Fruit fly (Drosophila melanogaster): Measurements from ENCODE around the gene CG5116.
A peak's percentile ranks its signal among the peaks of the same experiment; 100 is the strongest.

CG5116 gene

DNA sequence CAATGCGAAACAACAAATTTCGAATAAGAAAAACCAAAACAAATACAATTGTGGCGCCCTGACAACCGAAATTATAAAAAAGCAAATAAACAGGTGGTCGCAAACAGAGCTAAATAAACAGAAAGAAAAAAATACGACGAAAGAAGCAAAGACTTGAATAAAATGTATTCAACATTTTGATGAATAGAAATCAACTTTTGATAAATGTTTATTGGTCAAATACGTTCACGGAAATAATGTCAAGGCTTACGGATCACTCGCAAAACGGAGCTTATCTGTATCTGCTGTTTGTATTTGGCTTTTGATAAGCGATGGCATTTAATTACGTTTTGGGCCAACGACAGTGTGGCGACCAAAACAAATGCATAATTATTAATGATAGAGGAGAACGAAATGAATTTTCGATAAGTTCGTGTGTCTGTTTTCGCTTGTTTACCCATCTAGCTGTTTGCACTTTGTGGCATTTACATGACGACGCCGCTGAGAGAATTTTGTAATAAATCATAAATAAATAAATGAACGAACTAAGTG lies 29.7 kb upstream of the CG5116 start (continued):
- TF ChIP-seq D19A (tag; optimal IDR thresholded peaks at IDR 0.05), result peak; percentile 47
- TF ChIP-seq ci (GFP tag; IDR thresholded peaks at IDR 0.05), result peak; percentile 54
- TF ChIP-seq Spps (tag; optimal IDR thresholded peaks at IDR 0.05), result no peak
- TF ChIP-seq Optix (GFP tag; IDR thresholded peaks at IDR 0.05), result no peak
- no peak for TF ChIP-seq Drgx (GFP tag; IDR thresholded peaks at IDR 0.05)
- TF ChIP-seq ewg (GFP tag; optimal IDR thresholded peaks at IDR 0.05), result no peak
- peak; percentile 10 for TF ChIP-seq Hsf (GFP tag; optimal IDR thresholded peaks at IDR 0.05)
- TF ChIP-seq CG12744 (GFP tag; optimal IDR thresholded peaks at IDR 0.05), result peak; percentile 51
- no peak for TF ChIP-seq CG17802 (tag; optimal IDR thresholded peaks at IDR 0.05)
- no peak for TF ChIP-seq CG6791 (GFP tag; IDR thresholded peaks at IDR 0.05; ENCODE audit: partially characterized antibody)
- TF ChIP-seq Med (GFP tag), result peak; percentile 82
- TF ChIP-seq CG11504 (tag; optimal IDR thresholded peaks at IDR 0.05), result peak; percentile 45
- TF ChIP-seq pros (GFP tag; optimal IDR thresholded peaks at IDR 0.05), result no peak
- TF ChIP-seq oc (tag; optimal IDR thresholded peaks at IDR 0.05), result peak; percentile 1
- peak; percentile 46 for TF ChIP-seq CG12071 (GFP tag; optimal IDR thresholded peaks at IDR 0.05)
- TF ChIP-seq CG10267 (tag; optimal IDR thresholded peaks at IDR 0.05), result peak; percentile 24
- peak; percentile 87 for TF ChIP-seq run (tag; optimal IDR thresholded peaks at IDR 0.05)
- peak; percentile 5 for TF ChIP-seq lbe (GFP tag; optimal IDR thresholded peaks at IDR 0.05)
- TF ChIP-seq CG4424 (GFP tag; optimal IDR thresholded peaks at IDR 0.05), result no peak
- TF ChIP-seq sug (tag; optimal IDR thresholded peaks at IDR 0.05), result peak; percentile 67
- TF ChIP-seq twi (tag; optimal IDR thresholded peaks at IDR 0.05), result peak; percentile 25
- TF ChIP-seq lola (GFP tag; optimal IDR thresholded peaks at IDR 0.05), result peak in 1 of 3 experiments; percentile 68
- no peak for TF ChIP-seq hbn (GFP tag; IDR thresholded peaks at IDR 0.05; ENCODE audit: partially characterized antibody)
- TF ChIP-seq CG11085 (GFP tag; IDR thresholded peaks at IDR 0.05), result peak; percentile 13; the same call in 1 of the 2 replicates
- TF ChIP-seq fd102C (GFP tag; optimal IDR thresholded peaks at IDR 0.05), result peak; percentile 56
- no peak for TF ChIP-seq al (GFP tag; IDR thresholded peaks at IDR 0.05)
- peak; percentile 19 for TF ChIP-seq CG13123 (GFP tag; optimal IDR thresholded peaks at IDR 0.05)
- TF ChIP-seq Six4 (GFP tag; optimal IDR thresholded peaks at IDR 0.05), result no peak
- TF ChIP-seq HLHmδ (GFP tag; optimal IDR thresholded peaks at IDR 0.05), result no peak
- peak; percentile 5 for TF ChIP-seq stwl (tag; optimal IDR thresholded peaks at IDR 0.05)
- TF ChIP-seq fru (optimal IDR thresholded peaks at IDR 0.05), result no peak
- no peak for TF ChIP-seq abd-A (tag; optimal IDR thresholded peaks at IDR 0.05)
- TF ChIP-seq CG4404 (GFP tag; IDR thresholded peaks at IDR 0.05), result no peak
- peak; percentile 19 for TF ChIP-seq CG2712 (tag; optimal IDR thresholded peaks at IDR 0.05)
- TF ChIP-seq pita (GFP tag; optimal IDR thresholded peaks at IDR 0.05), result no peak
- TF ChIP-seq CG10209 (GFP tag; optimal IDR thresholded peaks at IDR 0.05), result peak; percentile 73
- no peak for TF ChIP-seq Taf1 (GFP tag; IDR thresholded peaks at IDR 0.05)
- peak; percentile 39 for TF ChIP-seq wek (GFP tag; optimal IDR thresholded peaks at IDR 0.05)
- no peak for TF ChIP-seq MBD-R2 (GFP tag; IDR thresholded peaks at IDR 0.05)
- no peak for TF ChIP-seq CG7928 (GFP tag; optimal IDR thresholded peaks at IDR 0.05)
- no peak for TF ChIP-seq Dad (GFP tag; optimal IDR thresholded peaks at IDR 0.05)
- TF ChIP-seq CG8388 (GFP tag; optimal IDR thresholded peaks at IDR 0.05), result no peak
- TF ChIP-seq CG9727 (GFP tag; optimal IDR thresholded peaks at IDR 0.05), result peak; percentile 74
- no peak for TF ChIP-seq CG11456 (GFP tag; IDR thresholded peaks at IDR 0.05)
- TF ChIP-seq CG9437 (GFP tag; optimal IDR thresholded peaks at IDR 0.05), result peak; percentile 14
- no peak for TF ChIP-seq CG42726 (GFP tag; IDR thresholded peaks at IDR 0.05; ENCODE audit: partially characterized antibody)
- peak; percentile 66 for TF ChIP-seq gem (tag; optimal IDR thresholded peaks at IDR 0.05)
- no peak for TF ChIP-seq CG7786 (GFP tag; optimal IDR thresholded peaks at IDR 0.05)
- no peak for TF ChIP-seq Ssrp (tag; optimal IDR thresholded peaks at IDR 0.05)
- TF ChIP-seq CG10274 (GFP tag; optimal IDR thresholded peaks at IDR 0.05), result no peak
- no peak for TF ChIP-seq Sin3A (optimal IDR thresholded peaks at IDR 0.05)

All from whole organism, embryonic.